Fruit fly (Drosophila melanogaster) Kc167 (cell line): ENCODE results near the gene prd1.

Experiments
- Myc ChIP-seq: fragments of >200 bp; optimal IDR thresholded peaks from 2 replicates; lab custom pipeline; 2017; ENCODE audit warnings: missing external identifiers
- Sin3A ChIP-seq: fragments of >200 bp; optimal IDR thresholded peaks from 2 replicates; lab custom pipeline; 2018; ENCODE audit warnings: missing external identifiers
- insv ChIP-seq: fragments of >200 bp; optimal IDR thresholded peaks from 3 replicates; lab custom pipeline; 2018; ENCODE audit warnings: missing external identifiers
- psq ChIP-seq: fragments of >200 bp; optimal IDR thresholded peaks from 2 replicates; lab custom pipeline; 2017; ENCODE audit warnings: missing external identifiers
- ttk ChIP-seq: sonication (Bioruptor generic); optimal IDR thresholded peaks from 2 replicates; lab custom pipeline; 2017; ENCODE audit warnings: missing external identifiers

- TF ChIP-seq insv (lab: Kevin White, UChicago) (no peak), psq (lab: Kevin White, UChicago) (no peak), ttk (lab: Kevin White, UChicago) (no peak), Sin3A (lab: Kevin White, UChicago) (no peak), Myc (lab: Kevin White, UChicago) (no peak)
Measured at dm6 chr3R:11821800-11822199, 35.0 kb upstream of the prd1 start.
